Worm (Caenorhabditis elegans) whole organism, midembryonic: ENCODE results near the gene nhr-112.

ENCODE experiments used
- cog-1 ChIP-seq: sonication (generic microtip); optimal IDR thresholded peaks from 2 replicates; lab custom pipeline; 2016; ENCODE audit warnings: missing genetic modification characterization, missing compliant biosample characterization
- flt-1 ChIP-seq: fragments of 200-800 bp; sonication (Bioruptor generic); IDR thresholded peaks from 2 replicates; pipeline ENCODE4 v1.3.6; 2022; ENCODE audit warnings: missing genetic modification characterization, missing compliant biosample characterization
- klf-2 ChIP-seq: fragments of 200-800 bp; sonication (Bioruptor generic); conservative IDR thresholded peaks from 2 replicates; pipeline ENCODE4 v1.3.6; 2022; ENCODE audit warnings: missing genetic modification reagents, missing genetic modification characterization, missing compliant biosample characterization
- med-1 ChIP-seq: sonication (generic microtip); optimal IDR thresholded peaks from 2 replicates; lab custom pipeline; 2017; ENCODE audit warnings: missing genetic modification characterization, mild to moderate bottlenecking, missing compliant biosample characterization, antibody characterized with exemption, missing genetic modification reagents; ENCODE audit not compliant: insufficient read depth
- ref-1 ChIP-seq: fragments of 200-800 bp; sonication (Bioruptor generic); conservative IDR thresholded peaks from 2 replicates; pipeline ENCODE4 v1.3.6; 2022; ENCODE audit warnings: missing genetic modification reagents, missing genetic modification characterization, missing compliant biosample characterization

- no peak for TF ChIP-seq med-1 (GFP tag; lab: Kevin White, UChicago)
- TF ChIP-seq ref-1 (GFP tag; lab: Robert Waterston, UW) = no peak
- TF ChIP-seq klf-2 = no peak
- no peak for TF ChIP-seq cog-1 (tag; lab: Kevin White, UChicago)
- TF ChIP-seq flt-1 (GFP tag; lab: Robert Waterston, UW) = no peak
These were observed 3.3 kb upstream of the nhr-112 start, which contains the start of gene T25E12.14 for ce11 chrV:16726915-16727314.
